Worm (Caenorhabditis elegans) whole organism, midembryonic: ENCODE measurements around the gene taf-6.2.
A peak's percentile ranks its signal among the peaks of the same experiment; 100 is the strongest.

Experiments used
- T22C8.4 ChIP-seq: fragments of 200-800 bp; sonication (Bioruptor generic); IDR thresholded peaks from 2 replicates; pipeline ENCODE4 v1.3.6; 2022; ENCODE audit warnings: missing genetic modification characterization, missing compliant biosample characterization
- cog-1 ChIP-seq: sonication (generic microtip); optimal IDR thresholded peaks from 2 replicates; lab custom pipeline; 2016; ENCODE audit warnings: missing genetic modification characterization, missing compliant biosample characterization
- flt-1 ChIP-seq: fragments of 200-800 bp; sonication (Bioruptor generic); IDR thresholded peaks from 2 replicates; pipeline ENCODE4 v1.3.6; 2022; ENCODE audit warnings: missing genetic modification characterization, missing compliant biosample characterization
- klf-2 ChIP-seq: fragments of 200-800 bp; sonication (Bioruptor generic); conservative IDR thresholded peaks from 2 replicates; pipeline ENCODE4 v1.3.6; 2022; ENCODE audit warnings: missing genetic modification reagents, missing genetic modification characterization, missing compliant biosample characterization
- med-1 ChIP-seq: sonication (generic microtip); optimal IDR thresholded peaks from 2 replicates; lab custom pipeline; 2017; ENCODE audit warnings: missing genetic modification characterization, mild to moderate bottlenecking, missing compliant biosample characterization, antibody characterized with exemption, missing genetic modification reagents; ENCODE audit not compliant: insufficient read depth
- ref-1 ChIP-seq: fragments of 200-800 bp; sonication (Bioruptor generic); conservative IDR thresholded peaks from 2 replicates; pipeline ENCODE4 v1.3.6; 2022; ENCODE audit warnings: missing genetic modification reagents, missing genetic modification characterization, missing compliant biosample characterization
- tab-1 ChIP-seq: fragments of 200-800 bp; sonication (Bioruptor generic); IDR thresholded peaks from 2 replicates; pipeline ENCODE4 v1.3.6; 2022; ENCODE audit warnings: missing genetic modification characterization, missing compliant biosample characterization
- ztf-23 ChIP-seq: fragments of 200-800 bp; sonication (Bioruptor generic); IDR thresholded peaks from 2 replicates; pipeline ENCODE4 v1.3.6; 2022; ENCODE audit warnings: missing genetic modification reagents, missing genetic modification characterization, missing compliant biosample characterization
- ztf-29 ChIP-seq: fragments of 200-800 bp; sonication (Bioruptor generic); IDR thresholded peaks from 2 replicates; pipeline ENCODE4 v1.3.6; 2022; ENCODE audit warnings: missing genetic modification reagents, missing genetic modification characterization, missing compliant biosample characterization

The taf-6.2 gene

DNA sequence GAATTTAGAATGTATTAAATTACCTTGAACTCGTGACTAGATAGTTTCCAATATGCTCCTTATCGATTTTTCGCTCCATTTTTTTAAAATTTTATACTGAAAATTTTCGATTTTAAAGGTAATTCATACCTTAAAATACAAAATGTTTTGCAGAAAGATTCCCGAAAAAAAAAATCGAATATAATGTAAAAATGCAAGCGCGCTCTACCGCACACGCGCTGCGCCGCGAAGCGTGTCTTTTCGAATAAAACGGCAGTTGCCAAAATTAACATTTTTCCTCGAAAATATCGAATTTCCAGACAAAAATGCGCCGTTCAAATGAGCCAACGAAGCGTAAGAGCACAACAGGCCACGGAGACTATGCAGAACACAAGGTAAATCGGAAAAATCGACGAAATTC is at the start of gene taf-6.2, which contains the start of gene Y37E11AL.3:
Gene taf-6.2, minus strand, starts transcription at position 96 of the 400 bp plus-strand sequence.
Gene Y37E11AL.3, plus strand, starts transcription at position 298 of the 400 bp plus-strand sequence.
- no peak for TF ChIP-seq med-1
- TF ChIP-seq ztf-29 (GFP tag; lab: Robert Waterston, UW), result no peak
- 0 out of 2 replicates have a peak, but pooled peaks have one; percentile 18 for TF ChIP-seq flt-1 (GFP tag; lab: Robert Waterston, UW)
- no peak; the same call in 1 of the 2 replicates for TF ChIP-seq T22C8.4 (GFP tag; lab: Robert Waterston, UW)
- TF ChIP-seq ztf-23 (GFP tag; lab: Robert Waterston, UW), result no peak
- no peak for TF ChIP-seq ref-1 (GFP tag; lab: Robert Waterston, UW)

- TF ChIP-seq ztf-29 (GFP tag; lab: Robert Waterston, UW) (no peak), flt-1 (GFP tag; lab: Robert Waterston, UW) (no peak), klf-2 (GFP tag; lab: Robert Waterston, UW) (no peak), ref-1 (GFP tag; lab: Robert Waterston, UW) (no peak), cog-1 (no peak), tab-1 (GFP tag; lab: Robert Waterston, UW) (no peak), T22C8.4 (GFP tag; lab: Robert Waterston, UW) (no peak), med-1 (no peak), ztf-23 (GFP tag; lab: Robert Waterston, UW) (no peak)
Observed at ce11 chrIV:3743748-3744147, 49.2 kb upstream of the taf-6.2 start, which contains the start of gene siah-1. Gene siah-1, plus strand, starts transcription at chrIV:3744048.

ce11 chrIV:3742426-3742839 is 47.9 kb upstream of the taf-6.2 start:
- no peak for TF ChIP-seq tab-1 (GFP tag; lab: Robert Waterston, UW)
- peak; percentile 79 for TF ChIP-seq cog-1
- no peak for TF ChIP-seq med-1
- no peak for TF ChIP-seq klf-2 (GFP tag; lab: Robert Waterston, UW)
- TF ChIP-seq flt-1 (GFP tag; lab: Robert Waterston, UW), result 0 out of 2 replicates have a peak, but pooled peaks have one; percentile 47
- peak; percentile 85 for TF ChIP-seq T22C8.4 (GFP tag; lab: Robert Waterston, UW)
- no peak for TF ChIP-seq ztf-23 (GFP tag; lab: Robert Waterston, UW)
- no peak for TF ChIP-seq ref-1 (GFP tag; lab: Robert Waterston, UW)
- no peak for TF ChIP-seq ztf-29 (GFP tag; lab: Robert Waterston, UW)

DNA sequence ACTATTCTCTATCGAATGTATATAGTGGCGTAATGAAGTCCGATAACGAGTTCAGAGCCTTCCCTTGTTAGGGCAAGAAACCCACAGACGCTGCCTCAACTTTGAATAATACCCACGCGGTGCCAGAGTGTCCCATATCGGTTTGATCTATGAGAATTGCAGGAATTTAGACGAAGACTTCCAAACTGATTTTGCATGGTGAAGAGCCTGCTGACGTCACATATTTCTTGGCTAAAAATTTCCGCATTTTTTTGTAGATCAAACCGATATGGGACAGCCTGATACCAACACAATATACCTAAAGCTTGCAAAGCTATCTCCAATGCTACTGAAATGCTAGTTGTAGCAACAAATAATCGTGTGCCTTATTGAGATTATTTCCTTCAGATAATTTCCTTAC is 47.3 kb upstream of the taf-6.2 start:
- TF ChIP-seq ztf-29 (GFP tag; lab: Robert Waterston, UW), result no peak
- no peak for TF ChIP-seq flt-1 (GFP tag; lab: Robert Waterston, UW)
- TF ChIP-seq ref-1 (GFP tag; lab: Robert Waterston, UW), result no peak

ce11 chrIV:3740830-3741477 is 46.4 kb upstream of the taf-6.2 start, which contains the start of gene nape-1:
Gene nape-1, minus strand, starts transcription at chrIV:3740880.
- TF ChIP-seq flt-1 (GFP tag; lab: Robert Waterston, UW) (no peak), ztf-29 (GFP tag; lab: Robert Waterston, UW) (no peak), tab-1 (GFP tag; lab: Robert Waterston, UW) (no peak), cog-1 (no peak), ztf-23 (GFP tag; lab: Robert Waterston, UW) (no peak), T22C8.4 (GFP tag; lab: Robert Waterston, UW) (no peak), ref-1 (GFP tag; lab: Robert Waterston, UW) (no peak), klf-2 (GFP tag; lab: Robert Waterston, UW) (no peak), med-1 (no peak)

- no peak for TF ChIP-seq ref-1 (GFP tag; lab: Robert Waterston, UW)
- TF ChIP-seq T22C8.4 (GFP tag; lab: Robert Waterston, UW), result peak; percentile 36; the same call in 1 of the 2 replicates
Observed at ce11 chrIV:3738655-3739403, 44.3 kb upstream of the taf-6.2 start, which contains the start of gene nape-2. Gene nape-2, minus strand, starts transcription at chrIV:3738925.

- TF ChIP-seq med-1, result no peak
- no peak for TF ChIP-seq ztf-29 (GFP tag; lab: Robert Waterston, UW)
- TF ChIP-seq klf-2 (GFP tag; lab: Robert Waterston, UW), result no peak
- no peak for TF ChIP-seq ref-1 (GFP tag; lab: Robert Waterston, UW)
- TF ChIP-seq cog-1, result no peak
- no peak for TF ChIP-seq tab-1 (GFP tag; lab: Robert Waterston, UW)
- TF ChIP-seq T22C8.4 (GFP tag; lab: Robert Waterston, UW), result no peak
- no peak for TF ChIP-seq flt-1 (GFP tag; lab: Robert Waterston, UW)
- no peak for TF ChIP-seq ztf-23 (GFP tag; lab: Robert Waterston, UW)
Observed at ce11 chrIV:3736244-3736643, 41.7 kb upstream of the taf-6.2 start.

DNA sequence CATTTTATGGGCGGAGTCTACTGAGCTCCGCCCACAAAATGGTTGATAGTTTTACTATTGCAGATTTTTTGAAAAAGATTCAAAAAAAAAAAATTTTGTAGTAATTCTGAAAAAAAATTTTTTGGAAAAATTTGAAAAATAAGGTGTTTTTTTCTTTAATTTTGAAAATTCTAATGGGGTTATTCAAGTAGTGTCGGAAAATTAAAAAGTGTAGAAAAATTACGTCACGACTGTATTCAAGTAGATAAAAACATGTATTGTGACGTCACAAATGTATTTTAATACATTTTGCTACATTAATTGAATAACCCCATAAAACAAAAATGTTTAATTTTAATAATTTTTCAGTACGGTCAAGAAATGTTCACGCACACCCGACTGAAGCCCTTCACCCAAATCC is 38.8 kb upstream of the taf-6.2 start:
- no peak for TF ChIP-seq ref-1 (GFP tag; lab: Robert Waterston, UW)
- TF ChIP-seq ztf-29 (GFP tag; lab: Robert Waterston, UW), result no peak
- no peak for TF ChIP-seq klf-2 (GFP tag; lab: Robert Waterston, UW)
- no peak for TF ChIP-seq ztf-23 (GFP tag; lab: Robert Waterston, UW)
- no peak for TF ChIP-seq tab-1 (GFP tag; lab: Robert Waterston, UW)
- TF ChIP-seq med-1, result no peak
- TF ChIP-seq cog-1, result no peak
- no peak for TF ChIP-seq T22C8.4 (GFP tag; lab: Robert Waterston, UW)
- TF ChIP-seq flt-1 (GFP tag; lab: Robert Waterston, UW), result no peak

- no peak for TF ChIP-seq T22C8.4 (GFP tag; lab: Robert Waterston, UW)
- no peak for TF ChIP-seq cog-1
- no peak for TF ChIP-seq ztf-23 (GFP tag; lab: Robert Waterston, UW)
- no peak for TF ChIP-seq klf-2 (GFP tag; lab: Robert Waterston, UW)
- TF ChIP-seq ztf-29 (GFP tag; lab: Robert Waterston, UW), result no peak
Observed at ce11 chrIV:3731430-3731829, 36.9 kb upstream of the taf-6.2 start.
